Fruit fly (Drosophila melanogaster): Measurements from ENCODE around the gene CG7582.

DNA sequence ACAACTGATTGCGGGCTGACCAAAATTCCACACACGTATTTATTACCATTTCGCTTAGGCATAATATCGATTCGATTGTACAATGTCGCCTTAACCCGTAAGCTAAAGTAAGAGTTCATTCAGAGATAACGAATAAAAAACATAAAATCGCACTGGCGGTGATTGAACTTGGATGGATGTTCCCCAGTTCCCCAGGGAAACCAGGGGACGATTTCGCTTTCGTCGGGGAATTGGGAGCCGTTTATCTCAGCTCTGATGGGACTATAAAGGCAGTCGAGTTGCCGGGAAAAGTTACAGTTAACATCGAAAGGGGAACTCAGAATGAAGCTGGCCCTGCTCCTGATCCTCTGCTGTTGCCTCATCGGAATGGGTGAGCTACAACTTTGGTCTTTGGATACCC, 40.2 kb upstream of the CG7582 start, which contains the start of gene CG34296:
- no peak for TF ChIP-seq jim (GFP tag; optimal IDR thresholded peaks at IDR 0.05)
- TF ChIP-seq tai (GFP tag; optimal IDR thresholded peaks at IDR 0.05): no peak
- no peak for TF ChIP-seq Hnf4 (GFP tag; optimal IDR thresholded peaks at IDR 0.05)
- no peak for TF ChIP-seq pan (optimal IDR thresholded peaks at IDR 0.05)
- TF ChIP-seq psq (GFP tag; optimal IDR thresholded peaks at IDR 0.05): no peak
- TF ChIP-seq rgr (GFP tag; optimal IDR thresholded peaks at IDR 0.05): no peak
- no peak for TF ChIP-seq CrebA (GFP tag; optimal IDR thresholded peaks at IDR 0.05; ENCODE audit: borderline replicate concordance)
- no peak for TF ChIP-seq dl (GFP tag; optimal IDR thresholded peaks at IDR 0.05; ENCODE audit: insufficient read depth in 1 of 2, partially characterized antibody in 2 of 2)
